Worm (Caenorhabditis elegans) whole organism, L4/young adult: ENCODE results near the gene cec-3.

Source experiments
- W03F9.2 ChIP-seq: fragments of 150-350 bp; optimal IDR thresholded peaks from 2 replicates; lab custom pipeline; 2014; ENCODE audit warnings: missing biosample characterization, missing genetic modification characterization
- dao-5 ChIP-seq: sonication (generic microtip); optimal IDR thresholded peaks from 2 replicates; lab custom pipeline; 2016; ENCODE audit warnings: missing genotype, missing genetic modification characterization, moderate library complexity, missing compliant biosample characterization
- him-1 ChIP-seq: sonication (generic microtip); optimal IDR thresholded peaks from 2 replicates; lab custom pipeline; 2016; ENCODE audit warnings: missing genotype, missing genetic modification reagents, missing genetic modification characterization, missing compliant biosample characterization

Gene cec-3

DNA sequence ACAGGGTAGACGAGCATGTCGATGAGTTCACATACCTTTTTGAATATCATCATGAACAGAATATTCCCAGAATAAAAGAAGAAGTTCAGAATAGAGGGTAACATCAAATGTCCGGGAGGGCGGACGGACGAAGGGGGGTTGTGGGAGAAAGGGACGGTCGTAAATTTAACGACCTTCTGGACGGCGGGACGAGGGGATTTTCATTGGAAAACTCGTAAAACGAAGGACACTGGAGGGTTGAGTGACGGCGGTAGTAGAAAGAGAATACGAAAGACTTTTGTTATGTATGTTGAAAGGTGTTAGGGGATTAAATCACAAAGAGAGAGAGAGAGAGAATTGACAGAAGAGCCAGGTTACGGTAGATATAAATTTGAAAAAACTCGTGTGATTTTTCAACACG lies 6.8 kb downstream of the cec-3 start:
- TF ChIP-seq W03F9.2 (tag; lab: Kevin White, UChicago) (no peak), him-1 (no peak), dao-5 (tag; lab: Kevin White, UChicago) (no peak)

DNA sequence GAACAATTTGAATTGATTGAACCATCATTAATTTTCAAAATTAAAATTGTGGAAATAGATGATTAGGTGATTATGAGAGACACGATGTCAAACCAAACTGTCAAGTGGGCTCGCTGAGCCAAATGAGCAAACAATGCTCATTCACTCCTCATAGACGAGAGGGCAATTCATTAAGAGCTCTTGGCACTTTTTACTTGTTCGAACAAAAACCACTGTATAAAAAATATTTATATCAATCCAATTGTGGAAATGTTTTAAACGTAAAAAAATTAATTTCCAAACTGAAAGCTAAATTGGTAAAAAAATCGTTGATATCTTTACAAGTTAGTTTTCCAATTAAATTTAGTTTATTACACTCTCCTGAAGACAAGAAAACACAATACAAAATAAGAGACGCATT lies 7.7 kb downstream of the cec-3 start, which contains the start of gene acr-7:
Gene acr-7, minus strand, starts transcription at position 101 of the 400 bp plus-strand sequence.
- TF ChIP-seq W03F9.2 (tag; lab: Kevin White, UChicago) (no peak), dao-5 (tag; lab: Kevin White, UChicago) (no peak), him-1 (no peak)

DNA sequence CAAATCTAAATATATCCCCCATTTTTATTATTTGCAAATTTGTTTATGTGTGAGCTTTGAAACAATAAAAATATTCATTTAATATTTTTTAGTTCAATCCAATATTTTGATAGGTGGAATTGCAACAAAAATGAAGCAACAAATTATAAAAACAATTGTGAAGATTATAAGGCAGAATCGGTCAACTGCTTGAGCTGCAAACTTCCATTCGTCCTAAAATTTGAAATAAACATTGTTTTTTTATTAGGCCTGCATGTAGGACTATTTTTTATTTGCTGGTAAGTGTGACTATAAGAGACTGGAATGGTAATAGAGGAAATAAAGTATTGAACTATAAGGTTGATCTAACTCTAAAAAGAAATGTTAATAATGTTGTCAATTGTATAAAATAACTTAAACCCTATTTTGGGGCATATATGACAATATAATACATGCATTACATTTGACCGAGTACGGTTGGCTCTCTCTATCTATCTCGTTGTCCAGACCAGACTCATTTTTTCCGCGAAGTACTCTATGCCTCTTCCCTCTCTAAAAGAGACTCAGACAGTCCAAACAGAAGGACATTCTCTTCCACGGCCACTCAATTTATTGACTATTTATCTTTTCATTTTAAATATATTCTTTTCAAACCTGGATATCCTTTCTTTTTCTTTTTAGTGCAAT lies 11.7 kb downstream of the cec-3 start, which contains the start of gene T09A5.4:
Gene T09A5.4, plus strand, starts transcription at position 616 of the 666 bp plus-strand sequence.
- TF ChIP-seq him-1 (no peak), dao-5 (tag; lab: Kevin White, UChicago) (no peak), W03F9.2 (tag; lab: Kevin White, UChicago) (no peak)

DNA sequence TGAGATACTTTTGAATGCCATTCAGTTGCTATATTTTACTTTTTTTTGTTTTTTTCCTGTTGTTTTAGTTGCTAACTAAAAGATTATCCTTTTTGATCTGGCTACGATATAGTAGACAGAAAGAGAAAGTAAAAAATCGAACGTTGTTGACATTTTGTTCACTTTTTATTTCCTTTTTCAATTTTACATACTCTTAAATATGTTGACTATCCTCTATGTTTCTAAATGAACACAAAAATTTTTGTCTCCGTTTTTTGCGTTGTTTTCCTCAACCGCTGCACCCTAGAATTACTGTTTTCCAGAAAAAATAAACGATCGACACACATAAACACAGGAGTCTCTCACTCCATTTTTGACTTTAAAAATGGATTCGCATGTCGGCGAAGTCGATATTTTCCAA lies 15.3 kb downstream of the cec-3 start, which contains the start of gene klp-3:
Gene klp-3, plus strand, starts transcription at position 301 of the 400 bp plus-strand sequence.
- TF ChIP-seq W03F9.2 (tag; lab: Kevin White, UChicago): no peak
- no peak for TF ChIP-seq him-1
- no peak for TF ChIP-seq dao-5 (tag; lab: Kevin White, UChicago)

DNA sequence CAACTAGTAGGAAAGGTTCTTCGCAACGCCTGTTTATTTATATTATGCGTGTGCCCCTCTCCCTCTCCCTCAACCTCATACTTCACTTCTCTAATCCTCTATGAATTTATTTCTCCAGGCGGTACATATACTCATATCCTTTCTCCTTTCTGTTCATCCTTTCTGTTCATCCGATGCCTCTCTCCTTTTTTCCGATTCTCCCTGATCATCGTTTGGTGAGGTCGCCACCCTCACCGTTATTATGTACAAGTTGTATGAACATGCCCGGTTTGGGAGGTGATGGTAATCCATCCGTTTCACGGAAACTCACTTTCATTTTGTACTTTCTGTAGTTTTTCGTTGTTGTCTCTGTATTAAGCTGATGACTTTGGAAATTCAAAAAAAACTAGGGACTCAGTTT lies 17.7 kb downstream of the cec-3 start:
- TF ChIP-seq him-1 (no peak), dao-5 (tag; lab: Kevin White, UChicago) (no peak), W03F9.2 (tag; lab: Kevin White, UChicago) (no peak)

DNA sequence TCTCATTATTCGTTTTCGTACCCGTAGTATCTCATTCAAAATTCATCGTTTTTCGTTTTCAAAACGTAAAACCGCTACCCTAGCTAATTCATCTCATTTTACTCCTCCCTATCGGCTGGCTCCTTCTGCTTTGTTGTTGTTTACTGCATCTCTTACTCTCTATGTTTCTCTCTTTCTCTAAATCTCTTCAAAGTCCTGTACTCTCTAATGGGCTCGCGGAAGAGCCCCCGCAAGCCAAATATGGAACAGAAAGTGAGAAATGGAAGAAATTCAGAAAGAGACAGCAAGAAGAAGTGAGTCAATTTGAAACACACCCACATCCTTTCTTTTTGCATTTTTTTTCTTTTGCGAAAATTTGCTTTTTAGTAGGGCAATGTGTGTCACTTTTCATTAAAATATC lies 18.7 kb downstream of the cec-3 start:
- no peak for TF ChIP-seq him-1
- no peak for TF ChIP-seq W03F9.2 (tag; lab: Kevin White, UChicago)
- TF ChIP-seq dao-5 (tag; lab: Kevin White, UChicago): no peak

DNA sequence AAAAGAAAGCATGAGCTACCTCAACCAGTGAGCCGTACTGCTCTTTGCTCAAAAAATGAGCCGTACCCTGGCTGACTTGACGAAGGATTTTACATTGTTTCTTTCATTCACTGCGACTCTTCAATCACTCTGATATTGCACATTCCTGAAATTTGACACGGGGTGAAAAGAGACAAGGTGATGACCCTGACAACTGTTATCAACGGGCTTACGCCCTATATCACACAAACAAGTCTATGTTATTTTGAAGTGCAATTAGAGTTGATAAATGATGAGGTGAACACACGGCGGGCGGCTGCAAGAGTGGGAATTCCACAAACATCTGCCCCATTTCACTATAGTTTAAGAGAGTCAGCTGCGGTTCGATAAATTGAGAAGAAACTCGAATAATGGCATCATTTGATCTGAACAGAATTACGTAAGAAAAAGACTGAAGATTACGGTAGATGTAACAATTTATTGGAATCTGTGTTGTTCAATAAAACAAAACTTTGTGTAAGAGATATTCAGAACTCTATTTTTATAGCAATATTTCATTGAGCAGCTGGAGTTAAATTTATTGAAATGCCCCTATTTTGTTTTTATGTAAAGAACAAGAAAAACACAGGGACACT lies 20.7 kb downstream of the cec-3 start:
- TF ChIP-seq W03F9.2 (tag; lab: Kevin White, UChicago): no peak
- TF ChIP-seq dao-5 (tag; lab: Kevin White, UChicago): no peak
- TF ChIP-seq him-1: no peak

DNA sequence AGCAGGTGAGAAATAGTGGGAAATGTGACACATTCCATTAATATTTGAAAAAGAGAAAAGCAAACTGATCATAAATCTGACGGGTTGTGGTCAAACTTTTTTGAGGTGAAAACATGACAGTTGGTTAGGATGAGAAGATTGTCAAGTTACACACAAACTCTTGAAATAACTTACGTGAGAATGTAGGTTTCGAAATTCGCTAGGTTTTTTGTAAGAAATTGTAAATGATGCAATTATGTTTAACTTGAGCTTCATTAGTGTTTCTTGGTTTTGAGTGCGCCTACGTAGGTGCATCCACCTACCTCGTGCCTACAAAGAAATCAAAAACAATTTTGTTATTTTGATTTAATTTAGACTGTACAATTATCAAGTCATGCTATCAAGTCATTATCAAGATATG lies 22.1 kb downstream of the cec-3 start, which contains the start of gene cex-2:
Gene cex-2, minus strand, starts transcription at position 101 of the 400 bp plus-strand sequence.
- TF ChIP-seq W03F9.2 (tag; lab: Kevin White, UChicago): no peak
- TF ChIP-seq dao-5 (tag; lab: Kevin White, UChicago): no peak
- no peak for TF ChIP-seq him-1

DNA sequence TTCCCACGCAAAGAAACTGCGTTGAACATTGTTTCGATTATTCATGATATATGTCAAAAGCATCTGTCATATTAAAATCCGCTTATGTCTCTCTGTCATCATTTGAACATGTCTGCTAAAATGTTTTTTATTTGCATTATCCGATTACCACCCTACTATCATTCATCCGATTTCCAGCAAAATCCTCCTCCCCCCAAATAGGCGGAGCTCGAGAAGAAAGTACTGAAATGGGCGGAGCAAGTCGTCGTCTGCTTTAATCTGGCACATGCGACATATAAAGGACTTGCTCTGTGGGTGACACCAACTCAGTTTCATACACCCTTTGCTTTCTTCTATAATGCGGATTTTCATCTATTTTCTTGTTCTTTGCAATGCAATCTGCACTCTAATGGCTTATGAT lies 25.3 kb downstream of the cec-3 start, which contains the start of gene T09A5.14:
Gene T09A5.14, plus strand, starts transcription at position 301 of the 400 bp plus-strand sequence.
- no peak for TF ChIP-seq him-1
- TF ChIP-seq W03F9.2 (tag; lab: Kevin White, UChicago): no peak
- TF ChIP-seq dao-5 (tag; lab: Kevin White, UChicago): no peak

DNA sequence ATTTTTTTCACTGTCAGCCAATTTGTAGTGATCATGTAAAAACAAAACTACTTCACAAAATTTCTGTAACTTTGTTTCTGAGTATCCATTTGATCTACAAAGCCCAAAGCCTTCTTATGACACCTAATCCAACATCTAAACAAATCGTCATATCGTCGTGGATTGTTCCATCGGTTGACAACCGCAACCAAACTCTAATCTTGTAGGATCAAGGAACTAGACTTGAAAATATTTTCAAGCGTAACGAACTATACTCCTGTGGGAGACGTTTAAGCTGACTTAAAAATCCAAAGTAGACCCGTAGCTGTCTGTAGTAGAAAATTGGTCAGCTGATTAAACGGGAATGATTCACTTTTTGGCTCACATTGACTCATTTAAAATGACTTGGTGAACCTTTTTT lies 27.8 kb downstream of the cec-3 start:
- TF ChIP-seq him-1 (no peak), W03F9.2 (tag; lab: Kevin White, UChicago) (no peak), dao-5 (tag; lab: Kevin White, UChicago) (no peak)

DNA sequence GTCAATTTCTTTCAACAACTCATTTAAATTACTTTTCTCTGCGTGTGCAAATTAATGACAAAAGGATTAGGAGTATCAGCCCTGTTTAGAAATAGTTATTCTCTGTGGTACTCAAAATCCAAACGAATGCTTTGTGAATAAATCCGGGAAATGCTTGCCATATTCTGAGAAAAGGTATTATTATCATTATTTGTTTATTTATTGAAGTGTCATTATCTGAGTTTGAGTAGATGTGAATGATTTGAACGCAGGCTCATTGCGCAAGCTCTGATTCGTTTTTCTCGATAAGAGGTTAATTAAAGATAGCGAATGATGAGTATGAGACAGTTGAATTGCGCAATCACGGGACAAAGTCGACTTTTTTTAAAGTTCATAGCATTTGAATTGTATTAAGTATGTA lies 29.5 kb downstream of the cec-3 start:
- TF ChIP-seq dao-5 (tag; lab: Kevin White, UChicago) (no peak), W03F9.2 (tag; lab: Kevin White, UChicago) (no peak), him-1 (no peak)

DNA sequence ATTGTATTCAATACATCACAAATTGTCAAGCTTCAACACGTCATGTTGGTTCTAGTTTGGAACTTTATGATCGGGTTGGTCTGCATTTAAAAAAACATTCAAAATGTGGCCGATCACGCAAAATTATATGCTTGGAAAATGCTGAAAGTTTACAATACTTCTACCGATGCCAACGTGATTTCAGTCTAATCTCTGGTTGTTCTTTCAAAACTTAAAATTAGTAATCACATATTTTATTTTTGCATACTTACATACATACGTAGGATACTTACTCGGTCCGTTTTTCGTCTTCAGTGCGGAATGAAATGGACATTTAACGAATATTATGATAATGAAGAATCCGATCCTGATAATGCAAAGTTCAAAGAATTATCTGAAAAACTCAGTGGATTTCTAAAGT lies 32.3 kb downstream of the cec-3 start, which contains the start of gene srw-62:
Gene srw-62, plus strand, starts transcription at position 301 of the 400 bp plus-strand sequence.
- TF ChIP-seq dao-5 (tag; lab: Kevin White, UChicago) (no peak), him-1 (no peak), W03F9.2 (tag; lab: Kevin White, UChicago) (no peak)

DNA sequence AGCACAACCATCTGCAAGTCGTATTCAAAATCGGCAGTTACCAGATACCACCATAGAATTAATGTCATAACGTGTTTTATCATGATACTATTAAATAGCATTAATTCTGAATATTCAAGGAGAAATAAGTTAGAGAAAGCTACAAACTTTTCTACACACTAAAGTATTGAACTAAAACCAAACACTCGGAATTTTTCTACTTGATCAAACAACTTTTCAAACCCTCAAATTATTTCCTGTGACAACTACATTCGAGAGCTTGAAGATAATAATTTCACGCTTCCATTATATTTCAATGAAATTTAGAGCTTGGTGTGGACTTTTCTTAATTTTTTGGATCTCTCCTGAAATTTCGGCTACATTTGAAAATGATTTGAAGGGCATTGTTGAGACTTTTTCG lies 34.9 kb downstream of the cec-3 start, which contains the start of gene irld-47:
Gene irld-47, minus strand, starts transcription at position 101 of the 400 bp plus-strand sequence.
- TF ChIP-seq him-1: no peak
- no peak for TF ChIP-seq dao-5 (tag; lab: Kevin White, UChicago)
- no peak for TF ChIP-seq W03F9.2 (tag; lab: Kevin White, UChicago)

DNA sequence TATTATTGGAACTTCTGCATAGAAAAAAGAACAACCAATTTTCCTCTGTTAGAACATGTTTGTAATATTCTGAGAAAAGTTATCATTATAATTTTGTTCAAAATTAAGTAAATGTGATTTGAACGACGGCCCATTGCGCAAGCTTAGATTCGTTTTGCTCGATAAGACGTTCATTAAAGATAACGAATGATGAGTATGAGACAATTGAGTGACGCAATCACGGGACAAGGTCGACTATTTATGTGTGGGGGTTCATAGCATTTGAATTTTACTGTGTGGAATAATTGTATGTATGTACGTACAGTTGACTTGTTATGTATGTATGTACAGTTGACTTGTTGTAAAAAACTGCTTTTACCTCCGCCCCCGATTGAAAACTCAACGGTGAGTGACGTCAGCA lies 38.0 kb downstream of the cec-3 start:
- TF ChIP-seq dao-5 (tag; lab: Kevin White, UChicago) (no peak), W03F9.2 (tag; lab: Kevin White, UChicago) (no peak), him-1 (no peak)
